Fruit fly (Drosophila melanogaster) whole organism, embryonic: Measurements from ENCODE around the gene CG14820.
A peak's percentile ranks its signal among the peaks of the same experiment; 100 is the strongest.

Experiments
- Bteb2 ChIP-seq: fragments of 200-800 bp; sonication (Bioruptor generic); optimal IDR thresholded peaks from 2 replicates; lab custom pipeline; 2016; ENCODE audit warnings: missing biosample characterization, missing genetic modification characterization
- CG10267 ChIP-seq: fragments of 200-800 bp; sonication (Bioruptor generic); optimal IDR thresholded peaks from 2 replicates; lab custom pipeline; 2018; ENCODE audit warnings: missing biosample characterization, mild to moderate bottlenecking, missing genetic modification characterization, moderate library complexity
- CG11723 ChIP-seq: fragments of 200-800 bp; sonication (Bioruptor generic); optimal IDR thresholded peaks from 2 replicates; lab custom pipeline; 2017; ENCODE audit warnings: missing biosample characterization, mild to moderate bottlenecking, missing genetic modification characterization
- CG12219 ChIP-seq: fragments of 200-800 bp; sonication (Bioruptor generic); optimal IDR thresholded peaks from 3 replicates; lab custom pipeline; 2018; ENCODE audit warnings: missing biosample characterization, mild to moderate bottlenecking, missing genetic modification characterization
- CG13296 ChIP-seq: fragments of 200-800 bp; sonication (Bioruptor generic); optimal IDR thresholded peaks from 3 replicates; lab custom pipeline; 2018; ENCODE audit warnings: missing biosample characterization, mild to moderate bottlenecking, missing genetic modification characterization
- CG13424 ChIP-seq: fragments of 200-800 bp; sonication (Bioruptor generic); optimal IDR thresholded peaks from 2 replicates; lab custom pipeline; 2019; ENCODE audit warnings: missing biosample characterization, mild to moderate bottlenecking, missing genetic modification characterization, moderate library complexity
- CG14667 ChIP-seq: fragments of 200-800 bp; sonication (Bioruptor generic); IDR thresholded peaks from 2 replicates; pipeline ENCODE4 v1.3.6; 2022; ENCODE audit warnings: missing biosample characterization, missing genetic modification characterization
- CG14710 ChIP-seq: fragments of 200-800 bp; sonication (Bioruptor generic); optimal IDR thresholded peaks from 3 replicates; lab custom pipeline; 2019; ENCODE audit warnings: missing biosample characterization, mild to moderate bottlenecking, missing genetic modification characterization, moderate library complexity
- CG14965 ChIP-seq: fragments of 200-800 bp; sonication (Bioruptor generic); optimal IDR thresholded peaks from 2 replicates; lab custom pipeline; 2016; ENCODE audit warnings: missing biosample characterization, missing genetic modification characterization, borderline replicate concordance
- CG15479 ChIP-seq: fragments of 200-800 bp; sonication (Bioruptor generic); optimal IDR thresholded peaks from 3 replicates; lab custom pipeline; 2019; ENCODE audit warnings: missing biosample characterization, mild to moderate bottlenecking, missing genetic modification characterization, moderate library complexity
- CG15601 ChIP-seq: fragments of 200-800 bp; sonication (Bioruptor generic); optimal IDR thresholded peaks from 3 replicates; lab custom pipeline; 2019; ENCODE audit warnings: missing biosample characterization, mild to moderate bottlenecking, missing genetic modification characterization, moderate library complexity
- CG1603 ChIP-seq: fragments of 200-800 bp; sonication (Bioruptor generic); optimal IDR thresholded peaks from 2 replicates; lab custom pipeline; 2019; ENCODE audit warnings: missing biosample characterization, mild to moderate bottlenecking, missing genetic modification characterization, moderate library complexity
- CG2712 ChIP-seq: fragments of 200-800 bp; optimal IDR thresholded peaks from 3 replicates; lab custom pipeline; 2019; ENCODE audit warnings: missing biosample characterization, mild to moderate bottlenecking, missing genetic modification characterization, moderate library complexity
- CG30431 ChIP-seq: fragments of 200-800 bp; sonication (Bioruptor generic); optimal IDR thresholded peaks from 2 replicates; lab custom pipeline; 2017; ENCODE audit warnings: missing biosample characterization, missing genetic modification characterization
- CG4854 ChIP-seq: fragments of 200-800 bp; sonication (Bioruptor generic); optimal IDR thresholded peaks from 2 replicates; lab custom pipeline; 2016; ENCODE audit warnings: missing biosample characterization, missing genetic modification characterization, inconsistent platforms
- CG7839 ChIP-seq: fragments of 200-800 bp; sonication (Bioruptor generic); optimal IDR thresholded peaks from 3 replicates; lab custom pipeline; 2018; ENCODE audit warnings: missing biosample characterization, mild to moderate bottlenecking, missing genetic modification characterization, moderate library complexity
- D ChIP-seq, 2 experiments: fragments of 200-800 bp in 1 of 2; fragments of >200 bp in 1 of 2; sonication (Bioruptor generic) in 1 of 2; optimal IDR thresholded peaks; 2 replicates in 1 of 2; 3 replicates in 1 of 2; lab custom pipeline; 2017; ENCODE audit warnings: mild to moderate bottlenecking in 1 of 2, missing biosample characterization in 1 of 2, missing genetic modification characterization in 1 of 2, missing genetic modification reagents in 1 of 2
- Deaf1 ChIP-seq: fragments of 200-800 bp; optimal IDR thresholded peaks from 3 replicates; lab custom pipeline; 2019; ENCODE audit warnings: missing biosample characterization, mild to moderate bottlenecking, missing genetic modification characterization, moderate library complexity
- Doc3 ChIP-seq: fragments of 200-800 bp; sonication (Bioruptor generic); IDR thresholded peaks from 3 replicates; pipeline ENCODE4 v1.3.6; 2022; ENCODE audit warnings: missing biosample characterization, missing genetic modification characterization; ENCODE audit not compliant: partially characterized antibody
- E2f1 ChIP-seq: fragments of 200-800 bp; sonication (Bioruptor generic); IDR thresholded peaks from 2 replicates; pipeline ENCODE4 v1.3.6; 2022; ENCODE audit warnings: missing biosample characterization, missing genetic modification characterization
- Hmr ChIP-seq: fragments of 200-800 bp; sonication (Bioruptor generic); optimal IDR thresholded peaks from 3 replicates; lab custom pipeline; 2017; ENCODE audit warnings: mild to moderate bottlenecking, missing biosample characterization, missing genetic modification reagents, missing genetic modification characterization
- Jarid2 ChIP-seq: fragments of 200-800 bp; sonication (Bioruptor generic); optimal IDR thresholded peaks from 3 replicates; lab custom pipeline; 2017; ENCODE audit warnings: mild to moderate bottlenecking, missing biosample characterization, missing genetic modification reagents, missing genetic modification characterization
- Sox100B ChIP-seq: fragments of 200-800 bp; sonication (Bioruptor generic); optimal IDR thresholded peaks from 3 replicates; lab custom pipeline; 2018; ENCODE audit warnings: missing biosample characterization, mild to moderate bottlenecking, missing genetic modification characterization
- Sry-δ ChIP-seq: fragments of 200-800 bp; sonication (Bioruptor generic); optimal IDR thresholded peaks from 2 replicates; lab custom pipeline; 2016; ENCODE audit warnings: missing biosample characterization, missing genetic modification characterization
- Ssrp ChIP-seq: fragments of 200-800 bp; sonication (Bioruptor generic); optimal IDR thresholded peaks from 2 replicates; lab custom pipeline; 2018; ENCODE audit warnings: missing biosample characterization, mild to moderate bottlenecking, missing genetic modification characterization, moderate library complexity
- bab2 ChIP-seq: fragments of 200-800 bp; sonication (Bioruptor generic); optimal IDR thresholded peaks from 2 replicates; lab custom pipeline; 2016; ENCODE audit warnings: missing biosample characterization, missing genetic modification characterization
- cato ChIP-seq: fragments of 200-800 bp; sonication (Bioruptor generic); optimal IDR thresholded peaks from 2 replicates; lab custom pipeline; 2016; ENCODE audit warnings: missing biosample characterization, missing genetic modification characterization, borderline replicate concordance
- chm ChIP-seq: fragments of 200-800 bp; sonication (Bioruptor generic); IDR thresholded peaks from 2 replicates; pipeline ENCODE4 v1.3.6; 2022; ENCODE audit warnings: missing biosample characterization, missing genetic modification characterization
- cwo ChIP-seq: fragments of 200-800 bp; sonication (Bioruptor generic); optimal IDR thresholded peaks from 3 replicates; lab custom pipeline; 2017; ENCODE audit warnings: missing biosample characterization, missing genetic modification characterization, mild to moderate bottlenecking, moderate library complexity, missing genetic modification reagents
- dmrt11E ChIP-seq: fragments of 200-800 bp; sonication (Bioruptor generic); optimal IDR thresholded peaks from 3 replicates; lab custom pipeline; 2018; ENCODE audit warnings: missing biosample characterization, mild to moderate bottlenecking, missing genetic modification characterization, moderate library complexity
- dpn ChIP-seq, 2 experiments: fragments of 200-800 bp; sonication (Bioruptor generic); optimal IDR thresholded peaks; 3 replicates each; lab custom pipeline; 2016; ENCODE audit warnings: missing biosample characterization in 2 of 2, missing genetic modification characterization in 2 of 2
- fd102C ChIP-seq: fragments of 200-800 bp; sonication (Bioruptor generic); optimal IDR thresholded peaks from 2 replicates; lab custom pipeline; 2018; ENCODE audit warnings: missing biosample characterization, mild to moderate bottlenecking, missing genetic modification characterization, moderate library complexity
- fd96Cb ChIP-seq: fragments of 200-800 bp; sonication (Bioruptor generic); optimal IDR thresholded peaks from 2 replicates; lab custom pipeline; 2018; ENCODE audit warnings: missing biosample characterization, mild to moderate bottlenecking, missing genetic modification characterization, moderate library complexity
- gem ChIP-seq: fragments of 200-800 bp; sonication (Bioruptor generic); optimal IDR thresholded peaks from 2 replicates; lab custom pipeline; 2019; ENCODE audit warnings: missing biosample characterization, mild to moderate bottlenecking, missing genetic modification characterization, moderate library complexity
- grau ChIP-seq: fragments of 200-800 bp; optimal IDR thresholded peaks from 3 replicates; lab custom pipeline; 2019; ENCODE audit warnings: missing biosample characterization, mild to moderate bottlenecking, missing genetic modification characterization, moderate library complexity
- jumu ChIP-seq: fragments of 200-800 bp; sonication (Bioruptor generic); optimal IDR thresholded peaks from 3 replicates; lab custom pipeline; 2016; ENCODE audit warnings: missing biosample characterization, missing genetic modification characterization
- ken ChIP-seq: fragments of 200-800 bp; sonication (Bioruptor generic); IDR thresholded peaks from 3 replicates; pipeline ENCODE4 v1.3.6; 2022; ENCODE audit warnings: missing biosample characterization, missing genetic modification characterization
- org-1 ChIP-seq: fragments of 200-800 bp; sonication (Bioruptor generic); optimal IDR thresholded peaks from 2 replicates; lab custom pipeline; 2017; ENCODE audit warnings: missing biosample characterization, missing genetic modification characterization
- pan ChIP-seq, 4 experiments: fragments of >200 bp in 3 of 4; fragments of 200-800 bp in 1 of 4; sonication (Bioruptor generic) in 1 of 4; optimal IDR thresholded peaks in 3 of 4; IDR thresholded peaks in 1 of 4; 2 replicates each; pipeline versions ENCODE4 v1.3.6 to Lab custom; 2017 to 2022; ENCODE audit warnings: missing biosample characterization in 2 of 4, missing genetic modification characterization in 2 of 4, mixed read lengths in 1 of 4
- pfk ChIP-seq: fragments of 200-800 bp; sonication (Bioruptor generic); optimal IDR thresholded peaks from 2 replicates; lab custom pipeline; 2018; ENCODE audit warnings: missing biosample characterization, mild to moderate bottlenecking, missing genetic modification characterization, moderate library complexity
- row ChIP-seq: fragments of 200-800 bp; sonication (Bioruptor generic); IDR thresholded peaks from 3 replicates; pipeline ENCODE4 v1.3.6; 2022; ENCODE audit warnings: missing biosample characterization, missing genetic modification characterization
- toy ChIP-seq: fragments of 200-800 bp; sonication (Bioruptor generic); IDR thresholded peaks from 2 replicates; pipeline ENCODE4 v1.3.6; 2022; ENCODE audit warnings: missing biosample characterization, missing genetic modification characterization
- twi ChIP-seq: fragments of 200-800 bp; optimal IDR thresholded peaks from 2 replicates; lab custom pipeline; 2019; ENCODE audit warnings: missing biosample characterization, mild to moderate bottlenecking, missing genetic modification characterization, moderate library complexity
- vvl ChIP-seq: fragments of 200-800 bp; sonication (Bioruptor generic); IDR thresholded peaks from 2 replicates; pipeline ENCODE4 v1.3.6; 2022; ENCODE audit warnings: missing biosample characterization, missing genetic modification characterization
- zf30C ChIP-seq: fragments of 200-800 bp; sonication (Bioruptor generic); optimal IDR thresholded peaks from 3 replicates; lab custom pipeline; 2018; ENCODE audit warnings: missing biosample characterization, mild to moderate bottlenecking, missing genetic modification characterization

The CG14820 gene

DNA sequence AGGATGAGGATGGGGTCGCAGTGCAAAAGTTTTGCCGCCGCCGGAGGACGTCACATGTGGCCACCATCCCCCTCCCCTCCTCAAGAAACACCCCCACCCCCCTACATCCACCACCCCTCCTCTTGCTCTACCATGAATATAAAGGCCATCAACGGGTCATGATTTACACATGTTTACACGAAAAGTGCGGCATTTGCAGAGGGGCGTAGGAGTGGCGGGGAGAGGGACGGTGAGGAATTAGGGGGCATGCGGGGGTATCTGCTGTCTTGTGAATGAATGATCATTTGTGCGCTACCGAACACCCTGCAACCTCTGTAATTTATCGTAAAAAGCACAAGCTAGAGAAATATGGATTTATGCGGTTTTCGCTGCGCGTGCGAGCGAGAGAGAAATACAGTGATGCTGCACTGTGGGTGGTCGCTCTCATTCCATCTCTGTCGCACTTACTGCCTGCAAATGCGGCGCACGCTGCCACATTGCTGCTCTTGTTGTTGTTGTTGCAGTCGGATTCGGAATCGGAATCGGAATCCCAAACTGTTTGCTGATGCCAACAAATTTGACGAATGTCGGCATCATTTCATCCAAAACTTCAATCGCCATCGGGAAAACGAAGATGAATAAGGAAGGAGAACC is 48.5 kb downstream of the CG14820 start (continued):
- no peak for TF ChIP-seq CG11723 (GFP tag; lab: Kevin White, UChicago)
- peak; percentile 6 for TF ChIP-seq Deaf1 (tag; lab: Kevin White, UChicago)
- no peak for TF ChIP-seq chm
- TF ChIP-seq twi (tag; lab: Kevin White, UChicago) = peak; percentile 79
- TF ChIP-seq CG12219 = no peak

DNA sequence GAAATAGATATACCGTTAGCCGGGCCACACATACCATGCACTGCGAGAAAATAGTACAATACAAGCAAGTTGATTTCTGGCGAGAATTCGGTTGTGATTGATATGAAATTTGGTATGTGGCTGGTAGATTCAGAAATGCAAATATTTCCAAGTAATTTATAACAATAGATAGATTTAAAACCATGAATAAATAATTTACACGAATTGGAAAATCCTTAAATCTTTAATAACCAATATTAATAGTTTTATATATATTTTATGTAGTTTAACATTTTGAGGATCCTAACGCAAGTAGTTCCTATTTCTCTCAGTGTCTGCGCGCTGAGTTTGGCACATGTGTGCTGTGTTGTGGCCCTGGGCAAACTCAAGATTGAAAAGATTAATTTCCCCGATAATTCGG is 49.1 kb downstream of the CG14820 start:
- TF ChIP-seq CG15479 (GFP tag; lab: Kevin White, UChicago) (no peak), Bteb2 (GFP tag; lab: Kevin White, UChicago) (no peak), CG2712 (tag; lab: Kevin White, UChicago) (peak; percentile 77), pfk (GFP tag; lab: Kevin White, UChicago) (no peak), Sry-δ (GFP tag; lab: Kevin White, UChicago) (peak; percentile 11), Doc3 (GFP tag; lab: Robert Waterston, UW) (no peak), fd102C (GFP tag; lab: Kevin White, UChicago) (peak; percentile 57), E2f1 (0 out of 2 replicates have a peak, but pooled peaks have one; percentile 42), vvl (GFP tag; lab: Robert Waterston, UW) (peak; percentile 31; the same call in 1 of the 2 replicates), gem (peak; percentile 74), fd96Cb (tag; lab: Kevin White, UChicago) (peak; percentile 31), dpn (GFP tag; optimal IDR thresholded peaks at IDR 0.05; lab: Kevin White, UChicago) (peak in 1 of 2 experiments; percentile 30), D (optimal IDR thresholded peaks at IDR 0.05; lab: Kevin White, UChicago) (no peak), D (GFP tag; optimal IDR thresholded peaks at IDR 0.05; lab: Kevin White, UChicago) (peak; percentile 66), zf30C (peak; percentile 86), toy (no peak), row (peak; percentile 52), CG1603 (peak; percentile 54), CG4854 (no peak), CG15601 (tag; lab: Kevin White, UChicago) (peak; percentile 15), ken (GFP tag; lab: Robert Waterston, UW) (0 out of 3 replicates have a peak, but pooled peaks have one; percentile 27), CG10267 (tag; lab: Kevin White, UChicago) (peak; percentile 55), Sox100B (GFP tag; lab: Kevin White, UChicago) (peak; percentile 21), CG13424 (peak; percentile 64), cato (GFP tag; lab: Kevin White, UChicago) (peak; percentile 13), Hmr (GFP tag; lab: Kevin White, UChicago) (peak; percentile 2), pan (optimal IDR thresholded peaks at IDR 0.05; lab: Kevin White, UChicago) (no peak), pan (GFP tag; optimal IDR thresholded peaks at IDR 0.05 in 1 of 2, IDR thresholded peaks at IDR 0.05 in 1 of 2) (peak in 1 of 2 experiments; percentile 12), twi (tag; lab: Kevin White, UChicago) (peak; percentile 92), CG14667 (GFP tag; lab: Robert Waterston, UW) (0 out of 2 replicates have a peak, but pooled peaks have one; percentile 16), bab2 (peak; percentile 44), Ssrp (tag; lab: Kevin White, UChicago) (peak; percentile 68), CG13296 (no peak), cwo (no peak), grau (peak; percentile 68), Jarid2 (GFP tag; lab: Kevin White, UChicago) (no peak), CG30431 (GFP tag; lab: Kevin White, UChicago) (peak; percentile 62), jumu (GFP tag; lab: Kevin White, UChicago) (peak; percentile 20), CG7839 (peak; percentile 65), org-1 (GFP tag; lab: Kevin White, UChicago) (peak; percentile 25), CG14965 (no peak), CG14710 (tag; lab: Kevin White, UChicago) (peak; percentile 57), dmrt11E (tag; lab: Kevin White, UChicago) (peak; percentile 86)
